Worm (Caenorhabditis elegans) whole organism, early embryonic: ENCODE results near the gene elo-1.

Experiments used
- B0310.2 ChIP-seq: sonication (generic microtip); optimal IDR thresholded peaks from 2 replicates; lab custom pipeline; 2016; ENCODE audit warnings: mild to moderate bottlenecking, missing genetic modification characterization, missing compliant biosample characterization
- F13C5.2 ChIP-seq: sonication (generic microtip); optimal IDR thresholded peaks from 2 replicates; lab custom pipeline; 2017; ENCODE audit warnings: mild to moderate bottlenecking, missing genetic modification characterization, inconsistent platforms, missing compliant biosample characterization
- aly-1 ChIP-seq: sonication (generic microtip); optimal IDR thresholded peaks from 2 replicates; lab custom pipeline; 2016; ENCODE audit warnings: missing genetic modification characterization, missing compliant biosample characterization
- ama-1 ChIP-seq: fragments of 150-350 bp; optimal IDR thresholded peaks from 2 replicates; lab custom pipeline; 2014
- ceh-13 ChIP-seq: fragments of 200-800 bp; sonication (Bioruptor generic); optimal IDR thresholded peaks from 2 replicates; lab custom pipeline; 2018; ENCODE audit warnings: mild to moderate bottlenecking, missing genetic modification characterization, missing compliant biosample characterization
- ceh-36 ChIP-seq: sonication (generic microtip); optimal IDR thresholded peaks from 2 replicates; lab custom pipeline; 2016; ENCODE audit warnings: missing genetic modification characterization, inconsistent platforms, missing compliant biosample characterization
- ets-7 ChIP-seq: sonication (generic microtip); optimal IDR thresholded peaks from 2 replicates; lab custom pipeline; 2016; ENCODE audit warnings: missing genotype, missing genetic modification characterization, missing compliant biosample characterization
- flt-1 ChIP-seq: fragments of 200-800 bp; sonication (Bioruptor generic); IDR thresholded peaks from 2 replicates; pipeline ENCODE4 v1.3.6; 2022; ENCODE audit warnings: missing genetic modification characterization, missing compliant biosample characterization
- hmbx-1 ChIP-seq: sonication (generic microtip); optimal IDR thresholded peaks from 2 replicates; lab custom pipeline; 2016; ENCODE audit warnings: mild to moderate bottlenecking, missing genetic modification characterization, missing compliant biosample characterization
- hmg-4 ChIP-seq: fragments of 200-800 bp; sonication (Bioruptor generic); optimal IDR thresholded peaks from 2 replicates; lab custom pipeline; 2018; ENCODE audit warnings: mild to moderate bottlenecking, missing genetic modification characterization, missing compliant biosample characterization
- hnd-1 ChIP-seq: sonication (generic microtip); optimal IDR thresholded peaks from 2 replicates; lab custom pipeline; 2016; ENCODE audit warnings: missing genetic modification characterization, missing compliant biosample characterization
- pes-1 ChIP-seq: fragments of 200-800 bp; sonication (Bioruptor generic); IDR thresholded peaks from 2 replicates; pipeline ENCODE4 v1.3.6; 2022; ENCODE audit warnings: missing genetic modification reagents, missing genetic modification characterization, missing compliant biosample characterization
- scrt-1 ChIP-seq: fragments of 200-800 bp; sonication (Bioruptor generic); IDR thresholded peaks from 2 replicates; pipeline ENCODE4 v1.3.6; 2022; ENCODE audit warnings: missing genetic modification characterization, missing compliant biosample characterization
- sea-1 ChIP-seq: fragments of 200-800 bp; sonication (Bioruptor generic); conservative IDR thresholded peaks from 2 replicates; pipeline ENCODE4 v1.3.6; 2022; ENCODE audit warnings: missing genetic modification characterization, missing compliant biosample characterization
- tbx-11 ChIP-seq: fragments of 200-800 bp; sonication (Bioruptor generic); IDR thresholded peaks from 2 replicates; pipeline ENCODE4 v1.3.6; 2022; ENCODE audit warnings: missing genetic modification characterization, missing compliant biosample characterization
- tbx-37 ChIP-seq: fragments of 200-800 bp; sonication (Bioruptor generic); conservative IDR thresholded peaks from 2 replicates; pipeline ENCODE4 v1.3.6; 2022; ENCODE audit warnings: missing genetic modification reagents, missing genetic modification characterization, missing compliant biosample characterization
- tra-4 ChIP-seq: sonication (generic microtip); optimal IDR thresholded peaks from 2 replicates; lab custom pipeline; 2017; ENCODE audit warnings: missing genetic modification characterization, missing compliant biosample characterization

elo-1 gene

DNA sequence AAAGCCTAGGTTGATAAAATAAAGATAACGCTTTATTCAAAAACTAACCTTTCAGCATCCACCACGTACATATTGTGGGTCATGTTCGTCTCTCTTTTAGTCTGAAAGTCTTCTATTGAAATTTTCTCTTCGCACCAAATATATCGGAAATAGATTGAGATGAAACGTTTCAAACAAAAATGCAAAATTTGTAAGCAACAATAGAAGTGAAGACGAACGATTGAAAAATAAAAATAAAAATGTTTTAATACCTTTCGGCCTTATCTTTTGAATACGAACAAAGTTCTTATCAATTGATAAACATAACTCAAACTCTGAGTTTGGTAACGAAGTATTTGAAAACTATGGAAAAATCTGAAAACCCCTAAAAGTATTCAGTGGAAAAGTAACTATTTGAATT lies 6.9 kb downstream of the elo-1 start, which contains the start of gene F56H11.2:
F56H11.2 (minus strand) TSS at position 101 of the 400 bp plus-strand sequence.
- TF ChIP-seq flt-1 (GFP tag; lab: Robert Waterston, UW) (no peak), ets-7 (tag; lab: Kevin White, UChicago) (no peak)

DNA sequence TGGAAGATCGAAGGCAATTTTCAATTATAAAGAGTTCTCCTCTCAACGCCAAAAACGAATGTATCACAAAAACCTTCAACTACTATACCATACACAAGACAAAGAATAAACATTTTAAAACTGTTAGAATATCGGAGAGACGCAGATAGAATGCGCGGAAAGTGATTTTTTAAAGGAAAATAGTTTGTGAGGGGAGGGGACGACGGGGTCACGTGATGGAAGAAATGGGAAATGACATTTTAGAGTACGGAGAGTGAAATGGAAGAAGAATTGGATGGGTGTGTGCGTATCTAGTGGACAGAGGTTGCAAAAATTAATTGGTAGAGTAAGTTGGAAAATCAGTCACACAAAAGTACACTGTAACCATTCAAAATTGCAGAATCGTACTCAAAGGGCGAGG lies 8.2 kb downstream of the elo-1 start:
- no peak for TF ChIP-seq tbx-37 (GFP tag; lab: Robert Waterston, UW)
- TF ChIP-seq tra-4 (tag; lab: Kevin White, UChicago), result no peak
- TF ChIP-seq flt-1 (GFP tag; lab: Robert Waterston, UW), result no peak
- TF ChIP-seq hnd-1, result no peak
- no peak for TF ChIP-seq tbx-11 (GFP tag; lab: Robert Waterston, UW)
- TF ChIP-seq aly-1 (tag; lab: Kevin White, UChicago), result no peak
- TF ChIP-seq ceh-13 (GFP tag; lab: Kevin White, UChicago), result no peak
- TF ChIP-seq pes-1 (GFP tag; lab: Robert Waterston, UW), result no peak

DNA sequence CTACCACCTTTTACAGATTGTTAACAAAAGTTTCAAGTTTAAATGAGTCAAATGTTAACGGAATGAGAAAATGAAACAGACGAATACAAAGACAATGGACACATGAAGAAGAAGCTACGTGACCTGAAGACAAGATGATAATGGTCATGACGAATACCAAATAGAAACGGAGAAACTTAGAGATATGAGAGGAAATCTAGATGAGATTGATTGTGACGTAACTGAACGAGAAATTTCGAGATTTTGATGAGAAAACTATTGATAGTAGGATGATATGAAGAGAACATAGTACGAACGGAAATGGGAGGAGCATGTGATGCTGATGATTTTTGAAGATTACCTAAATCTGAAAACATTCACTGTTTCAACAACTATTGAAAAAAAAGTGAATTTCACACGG lies 8.9 kb downstream of the elo-1 start:
- TF ChIP-seq ceh-36 (tag; lab: Kevin White, UChicago) (no peak), ets-7 (tag; lab: Kevin White, UChicago) (no peak), aly-1 (tag; lab: Kevin White, UChicago) (no peak)

ce11 chrIV:9536124-9536523 lies 10.0 kb downstream of the elo-1 start:
- TF ChIP-seq pes-1 (GFP tag; lab: Robert Waterston, UW), result no peak
- no peak for TF ChIP-seq sea-1
- no peak for TF ChIP-seq F13C5.2
- no peak for TF ChIP-seq hmg-4 (GFP tag; lab: Kevin White, UChicago)

ce11 chrIV:9537500-9537899 lies 11.3 kb downstream of the elo-1 start:
- TF ChIP-seq B0310.2 (no peak), scrt-1 (GFP tag; lab: Robert Waterston, UW) (no peak), aly-1 (tag; lab: Kevin White, UChicago) (no peak), hmg-4 (GFP tag; lab: Kevin White, UChicago) (no peak), ets-7 (tag; lab: Kevin White, UChicago) (no peak)

ce11 chrIV:9538214-9538613 lies 12.0 kb downstream of the elo-1 start:
- TF ChIP-seq aly-1 (tag; lab: Kevin White, UChicago), result no peak
- TF ChIP-seq ceh-36 (tag; lab: Kevin White, UChicago), result no peak

DNA sequence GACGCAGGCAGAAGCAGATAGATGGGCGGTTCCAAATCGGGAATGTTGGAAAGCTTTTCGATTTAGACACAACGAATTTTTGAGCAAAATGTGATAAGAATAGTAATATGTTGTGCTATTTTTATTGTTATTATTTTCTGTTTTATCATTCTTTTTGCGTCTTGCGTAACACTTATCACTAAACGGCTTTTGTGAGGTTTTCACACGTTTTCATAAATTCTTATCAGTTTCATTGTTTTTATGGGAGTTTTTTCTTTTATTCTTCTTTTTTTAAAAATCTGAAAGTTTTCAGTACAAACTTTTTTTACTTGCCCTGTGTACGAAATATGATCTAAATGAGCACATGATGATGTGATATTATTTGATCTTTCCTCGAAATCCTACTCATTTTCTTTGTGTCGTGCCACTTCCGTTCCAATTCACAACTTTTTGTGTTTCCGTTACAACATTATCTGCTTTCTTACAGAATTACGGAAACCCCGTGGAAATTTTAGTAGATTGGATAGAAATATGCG lies 14.2 kb downstream of the elo-1 start, which contains the start of gene fbl-1:
fbl-1 (plus strand) TSS at position 465 of the 515 bp plus-strand sequence.
- TF ChIP-seq tbx-11 (GFP tag; lab: Robert Waterston, UW), result no peak

DNA sequence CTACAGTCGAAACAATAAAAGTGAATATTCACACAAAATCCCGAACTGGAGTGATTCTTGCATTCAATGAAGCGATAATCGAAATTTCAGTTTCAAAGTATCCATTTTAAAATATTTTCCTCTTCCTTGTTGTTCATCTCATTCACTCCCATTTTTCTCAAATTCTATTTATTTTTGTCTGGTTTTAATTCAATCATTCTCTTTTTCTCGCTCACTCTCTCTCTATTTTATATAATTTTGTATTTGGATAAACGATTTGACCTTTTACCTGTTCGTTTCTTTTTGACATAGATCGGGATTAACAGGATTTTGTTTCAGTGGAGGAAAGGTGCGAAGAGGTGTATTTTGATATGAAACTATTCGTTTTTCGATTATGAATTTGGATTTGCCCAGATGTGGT lies 19.8 kb downstream of the elo-1 start, which contains the start of gene T05A1.5:
T05A1.5 (plus strand) TSS at position 301 of the 400 bp plus-strand sequence.
- TF ChIP-seq F13C5.2 (no peak), flt-1 (GFP tag; lab: Robert Waterston, UW) (no peak), B0310.2 (no peak), hnd-1 (no peak), ceh-36 (tag; lab: Kevin White, UChicago) (no peak), sea-1 (no peak)

ce11 chrIV:9563079-9563478 lies 36.9 kb downstream of the elo-1 start, which contains the start of gene col-122:
col-122 (plus strand) TSS chrIV:9563379.
- TF ChIP-seq tbx-37 (GFP tag; lab: Robert Waterston, UW) (no peak), sea-1 (no peak), ets-7 (tag; lab: Kevin White, UChicago) (no peak), flt-1 (GFP tag; lab: Robert Waterston, UW) (no peak), tra-4 (tag; lab: Kevin White, UChicago) (no peak), hnd-1 (no peak), pes-1 (GFP tag; lab: Robert Waterston, UW) (no peak), hmbx-1 (tag; lab: Kevin White, UChicago) (no peak), tbx-11 (GFP tag; lab: Robert Waterston, UW) (no peak), hmg-4 (GFP tag; lab: Kevin White, UChicago) (no peak), aly-1 (tag; lab: Kevin White, UChicago) (no peak), ceh-13 (GFP tag; lab: Kevin White, UChicago) (no peak), ama-1 (lab: Kevin White, UChicago) (no peak), F13C5.2 (no peak), ceh-36 (tag; lab: Kevin White, UChicago) (no peak), B0310.2 (no peak), scrt-1 (GFP tag; lab: Robert Waterston, UW) (no peak)
